Worm (Caenorhabditis elegans) whole organism, L1 larva: ENCODE results near the gene F53C11.5.

Experiments used
- C04F5.9 ChIP-seq: sonication (generic microtip); optimal IDR thresholded peaks from 2 replicates; lab custom pipeline; 2016; ENCODE audit warnings: missing genetic modification characterization, missing compliant biosample characterization
- ces-1 ChIP-seq: fragments of 150-350 bp; optimal IDR thresholded peaks from 2 replicates; lab custom pipeline; 2014; ENCODE audit warnings: missing biosample characterization, missing genetic modification reagents, missing genetic modification characterization
- egl-13 ChIP-seq: sonication (generic microtip); optimal IDR thresholded peaks from 2 replicates; lab custom pipeline; 2016; ENCODE audit warnings: missing genotype, missing genetic modification reagents, missing genetic modification characterization, missing compliant biosample characterization
- nhr-20 ChIP-seq: sonication (generic microtip); optimal IDR thresholded peaks from 2 replicates; lab custom pipeline; 2016; ENCODE audit warnings: mild to moderate bottlenecking, missing genetic modification characterization, missing compliant biosample characterization
- nhr-47 ChIP-seq: sonication (generic microtip); optimal IDR thresholded peaks from 2 replicates; lab custom pipeline; 2016; ENCODE audit warnings: mild to moderate bottlenecking, missing genetic modification characterization, moderate library complexity, missing compliant biosample characterization
- nhr-76 ChIP-seq: sonication (generic microtip); optimal IDR thresholded peaks from 2 replicates; lab custom pipeline; 2017; ENCODE audit warnings: missing biosample characterization, missing genetic modification characterization
- nhr-77 ChIP-seq: fragments of 150-350 bp; optimal IDR thresholded peaks from 2 replicates; lab custom pipeline; 2014; ENCODE audit warnings: missing biosample characterization, missing genetic modification characterization
- skn-1 ChIP-seq: fragments of 150-350 bp; optimal IDR thresholded peaks from 2 replicates; lab custom pipeline; 2014; ENCODE audit warnings: missing biosample characterization, missing genetic modification characterization
- sptf-1 ChIP-seq: fragments of 150-350 bp; optimal IDR thresholded peaks from 2 replicates; lab custom pipeline; 2014; ENCODE audit warnings: missing biosample characterization, missing genetic modification characterization
- unc-98 ChIP-seq: fragments of 200-800 bp; sonication (Bioruptor generic); IDR thresholded peaks from 2 replicates; pipeline ENCODE4 v1.3.6; 2022; ENCODE audit warnings: missing genetic modification characterization, missing compliant biosample characterization

ce11 chrV:13751811-13752210, 35.5 kb upstream of the F53C11.5 start, which contains the start of gene cld-9:
- TF ChIP-seq egl-13 (tag; lab: Kevin White, UChicago) (no peak), sptf-1 (tag; lab: Kevin White, UChicago) (no peak), C04F5.9 (no peak), skn-1 (tag; lab: Kevin White, UChicago) (no peak), nhr-77 (tag; lab: Kevin White, UChicago) (no peak), nhr-47 (tag; lab: Kevin White, UChicago) (no peak), nhr-20 (tag; lab: Kevin White, UChicago) (no peak), nhr-76 (tag; lab: Kevin White, UChicago) (no peak), ces-1 (GFP tag; lab: Kevin White, UChicago) (no peak), unc-98 (GFP tag; lab: Robert Waterston, UW) (no peak)
